Fruit fly (Drosophila melanogaster) whole organism, embryonic: ENCODE data around the gene CG14367.

Experiments
- ATbp ChIP-seq: fragments of 200-800 bp; sonication (Bioruptor generic); optimal IDR thresholded peaks from 2 replicates; lab custom pipeline; 2017; ENCODE audit warnings: missing biosample characterization, mild to moderate bottlenecking, missing genetic modification characterization, missing genetic modification reagents
- Abd-B ChIP-seq: fragments of 200-800 bp; sonication (Bioruptor generic); optimal IDR thresholded peaks from 2 replicates; lab custom pipeline; 2018; ENCODE audit warnings: missing biosample characterization, mild to moderate bottlenecking, missing genetic modification characterization, moderate library complexity
- Atf-2 ChIP-seq: fragments of 200-800 bp; sonication (Bioruptor generic); optimal IDR thresholded peaks from 2 replicates; lab custom pipeline; 2016; ENCODE audit warnings: missing biosample characterization, missing genetic modification characterization
- CG10654 ChIP-seq: fragments of 200-800 bp; sonication (Bioruptor generic); optimal IDR thresholded peaks from 2 replicates; lab custom pipeline; 2016; ENCODE audit warnings: missing biosample characterization, missing genetic modification characterization
- CG11456 ChIP-seq: fragments of 200-800 bp; sonication (Bioruptor generic); IDR thresholded peaks from 3 replicates; pipeline ENCODE4 v1.3.6; 2022; ENCODE audit warnings: missing biosample characterization, missing genetic modification characterization
- CG12104 ChIP-seq: fragments of 200-800 bp; sonication (Bioruptor generic); optimal IDR thresholded peaks from 3 replicates; lab custom pipeline; 2016; ENCODE audit warnings: missing biosample characterization, missing genetic modification characterization
- CG12155 ChIP-seq: fragments of 200-800 bp; sonication (Bioruptor generic); optimal IDR thresholded peaks from 3 replicates; lab custom pipeline; 2016; ENCODE audit warnings: missing biosample characterization, missing genetic modification characterization
- CG1233 ChIP-seq: fragments of 200-800 bp; sonication (Bioruptor generic); optimal IDR thresholded peaks from 4 replicates; lab custom pipeline; 2018; ENCODE audit warnings: missing biosample characterization, mild to moderate bottlenecking, missing genetic modification characterization
- CG13123 ChIP-seq: fragments of 200-800 bp; sonication (Bioruptor generic); optimal IDR thresholded peaks from 2 replicates; lab custom pipeline; 2016; ENCODE audit warnings: missing biosample characterization, missing genetic modification characterization
- CG13775 ChIP-seq: fragments of 200-800 bp; sonication (Bioruptor generic); optimal IDR thresholded peaks from 3 replicates; lab custom pipeline; 2017; ENCODE audit warnings: missing biosample characterization, mild to moderate bottlenecking, missing genetic modification characterization
- CG14860 ChIP-seq: fragments of 200-800 bp; sonication (Bioruptor generic); IDR thresholded peaks from 3 replicates; pipeline ENCODE4 v1.3.6; 2022; ENCODE audit warnings: missing biosample characterization, missing genetic modification characterization; ENCODE audit not compliant: partially characterized antibody
- CG15011 ChIP-seq: fragments of 200-800 bp; sonication (Bioruptor generic); optimal IDR thresholded peaks from 3 replicates; lab custom pipeline; 2018; ENCODE audit warnings: missing biosample characterization, mild to moderate bottlenecking, missing genetic modification characterization
- CG17612 ChIP-seq: fragments of 200-800 bp; sonication (Bioruptor generic); IDR thresholded peaks from 2 replicates; pipeline ENCODE4 v1.3.6; 2022; ENCODE audit warnings: missing biosample characterization, missing genetic modification characterization
- CG18011 ChIP-seq: fragments of 200-800 bp; sonication (Bioruptor generic); optimal IDR thresholded peaks from 2 replicates; lab custom pipeline; 2017; ENCODE audit warnings: missing biosample characterization, missing genetic modification characterization, mild to moderate bottlenecking, moderate library complexity, missing genotype
- CG1832 ChIP-seq: fragments of 200-800 bp; sonication (Bioruptor generic); optimal IDR thresholded peaks from 2 replicates; lab custom pipeline; 2017; ENCODE audit warnings: missing biosample characterization, mild to moderate bottlenecking, missing genetic modification characterization, inconsistent platforms
- CG2202 ChIP-seq: fragments of 200-800 bp; sonication (Bioruptor generic); optimal IDR thresholded peaks from 2 replicates; lab custom pipeline; 2018; ENCODE audit warnings: missing biosample characterization, mild to moderate bottlenecking, missing genetic modification characterization
- CG2712 ChIP-seq: fragments of 200-800 bp; optimal IDR thresholded peaks from 3 replicates; lab custom pipeline; 2019; ENCODE audit warnings: missing biosample characterization, mild to moderate bottlenecking, missing genetic modification characterization, moderate library complexity
- CG33213 ChIP-seq: fragments of 200-800 bp; sonication (Bioruptor generic); optimal IDR thresholded peaks from 3 replicates; lab custom pipeline; 2016; ENCODE audit warnings: missing biosample characterization, missing genetic modification characterization
- CG7745 ChIP-seq: fragments of 200-800 bp; sonication (Bioruptor generic); optimal IDR thresholded peaks from 2 replicates; lab custom pipeline; 2018; ENCODE audit warnings: missing biosample characterization, mild to moderate bottlenecking, missing genetic modification characterization, moderate library complexity
- CG7786 ChIP-seq: fragments of 200-800 bp; sonication (Bioruptor generic); optimal IDR thresholded peaks from 2 replicates; lab custom pipeline; 2016; ENCODE audit warnings: missing biosample characterization, missing genetic modification characterization
- CG8924 ChIP-seq: fragments of 200-800 bp; optimal IDR thresholded peaks from 3 replicates; lab custom pipeline; 2019; ENCODE audit warnings: missing biosample characterization, mild to moderate bottlenecking, missing genetic modification characterization, moderate library complexity
- Camta ChIP-seq: fragments of 200-800 bp; sonication (Bioruptor generic); optimal IDR thresholded peaks from 2 replicates; lab custom pipeline; 2016; ENCODE audit warnings: missing biosample characterization, missing genetic modification characterization
- Dbx ChIP-seq: fragments of 200-800 bp; sonication (Bioruptor generic); IDR thresholded peaks from 3 replicates; pipeline ENCODE4 v1.3.6; 2022; ENCODE audit warnings: missing biosample characterization, missing genetic modification characterization
- Dek ChIP-seq: fragments of 200-800 bp; sonication (Bioruptor generic); optimal IDR thresholded peaks from 3 replicates; lab custom pipeline; 2019; ENCODE audit warnings: missing biosample characterization, mild to moderate bottlenecking, missing genetic modification characterization, moderate library complexity
- Dip2 ChIP-seq: fragments of 200-800 bp; sonication (Bioruptor generic); IDR thresholded peaks from 2 replicates; pipeline ENCODE4 v1.3.6; 2022; ENCODE audit warnings: missing biosample characterization, missing genetic modification characterization
- Elba2 ChIP-seq: fragments of 200-800 bp; sonication (Bioruptor generic); optimal IDR thresholded peaks from 3 replicates; lab custom pipeline; 2016; ENCODE audit warnings: missing biosample characterization, missing genetic modification characterization
- Ets65A ChIP-seq: fragments of 200-800 bp; sonication (Bioruptor generic); peaks from one replicate; lab custom pipeline; 2016; ENCODE audit warnings: missing biosample characterization, missing genetic modification characterization
- H15 ChIP-seq: fragments of 200-800 bp; sonication (Bioruptor generic); IDR thresholded peaks from 3 replicates; pipeline ENCODE4 v1.3.6; 2022; ENCODE audit warnings: missing biosample characterization, missing genetic modification characterization
- Hmr ChIP-seq: fragments of 200-800 bp; sonication (Bioruptor generic); optimal IDR thresholded peaks from 3 replicates; lab custom pipeline; 2017; ENCODE audit warnings: mild to moderate bottlenecking, missing biosample characterization, missing genetic modification reagents, missing genetic modification characterization
- MBD-R2 ChIP-seq: fragments of 200-800 bp; sonication (Bioruptor generic); IDR thresholded peaks from 2 replicates; pipeline ENCODE4 v1.3.6; 2022; ENCODE audit warnings: missing biosample characterization, missing genetic modification characterization
- Meics ChIP-seq: fragments of 200-800 bp; sonication (Bioruptor generic); optimal IDR thresholded peaks from 2 replicates; lab custom pipeline; 2017; ENCODE audit warnings: missing biosample characterization, mild to moderate bottlenecking, missing genetic modification characterization
- Poxn ChIP-seq: fragments of 200-800 bp; sonication (Bioruptor generic); IDR thresholded peaks from 2 replicates; pipeline ENCODE4 v1.3.6; 2022; ENCODE audit warnings: missing biosample characterization, missing genetic modification characterization
- Scr ChIP-seq: fragments of 200-800 bp; sonication (Bioruptor generic); IDR thresholded peaks from 2 replicates; pipeline ENCODE4 v1.3.6; 2022; ENCODE audit warnings: missing biosample characterization, missing genetic modification characterization; ENCODE audit not compliant: partially characterized antibody
- YL-1 ChIP-seq: fragments of 200-800 bp; sonication (Bioruptor generic); optimal IDR thresholded peaks from 3 replicates; lab custom pipeline; 2017; ENCODE audit warnings: missing biosample characterization, mild to moderate bottlenecking, missing genetic modification characterization
- ab ChIP-seq: fragments of 200-800 bp; sonication (Bioruptor generic); optimal IDR thresholded peaks from 2 replicates; lab custom pipeline; 2016; ENCODE audit warnings: missing biosample characterization, missing genetic modification characterization
- bbx ChIP-seq: fragments of 200-800 bp; sonication (Bioruptor generic); IDR thresholded peaks from 2 replicates; pipeline ENCODE4 v1.3.6; 2022; ENCODE audit warnings: missing biosample characterization, missing genetic modification characterization; ENCODE audit not compliant: partially characterized antibody
- bsh ChIP-seq, 2 experiments: fragments of 200-800 bp; sonication (Bioruptor generic); optimal IDR thresholded peaks; 2 replicates each; lab custom pipeline; 2017 to 2018; ENCODE audit warnings: mild to moderate bottlenecking in 2 of 2, missing biosample characterization in 2 of 2, missing genetic modification characterization in 2 of 2, moderate library complexity in 1 of 2
- corto ChIP-seq: fragments of 200-800 bp; sonication (Bioruptor generic); optimal IDR thresholded peaks from 2 replicates; lab custom pipeline; 2016; ENCODE audit warnings: missing biosample characterization, mild to moderate bottlenecking, missing genetic modification characterization, moderate library complexity
- ewg ChIP-seq: fragments of 200-800 bp; sonication (Bioruptor generic); optimal IDR thresholded peaks from 3 replicates; lab custom pipeline; 2017; ENCODE audit warnings: mild to moderate bottlenecking, missing biosample characterization, missing genetic modification reagents, missing genetic modification characterization
- exex ChIP-seq: fragments of 200-800 bp; sonication (Bioruptor generic); optimal IDR thresholded peaks from 4 replicates; lab custom pipeline; 2018; ENCODE audit warnings: missing biosample characterization, mild to moderate bottlenecking, missing genetic modification characterization, moderate library complexity
- hb ChIP-seq: fragments of 200-800 bp; sonication (Bioruptor generic); IDR thresholded peaks from 3 replicates; pipeline ENCODE4 v1.3.6; 2022; ENCODE audit warnings: missing biosample characterization, missing genetic modification characterization; ENCODE audit not compliant: partially characterized antibody
- knrl ChIP-seq: fragments of 200-800 bp; sonication (Bioruptor generic); IDR thresholded peaks from 3 replicates; pipeline ENCODE4 v1.3.6; 2022; ENCODE audit warnings: missing biosample characterization, missing genetic modification characterization; ENCODE audit not compliant: partially characterized antibody
- luna ChIP-seq: fragments of 200-800 bp; sonication (Bioruptor generic); optimal IDR thresholded peaks from 2 replicates; lab custom pipeline; 2016; ENCODE audit warnings: missing biosample characterization, missing genetic modification characterization
- nmo ChIP-seq: fragments of 200-800 bp; sonication (Bioruptor generic); optimal IDR thresholded peaks from 2 replicates; lab custom pipeline; 2018; ENCODE audit warnings: missing biosample characterization, mild to moderate bottlenecking, missing genetic modification characterization, moderate library complexity
- sd ChIP-seq: fragments of 200-800 bp; sonication (Bioruptor generic); optimal IDR thresholded peaks from 3 replicates; lab custom pipeline; 2018; ENCODE audit warnings: missing biosample characterization, mild to moderate bottlenecking, missing genetic modification characterization, moderate library complexity
- slou ChIP-seq: fragments of 200-800 bp; sonication (Bioruptor generic); optimal IDR thresholded peaks from 3 replicates; lab custom pipeline; 2016; ENCODE audit warnings: missing biosample characterization, missing genetic modification characterization
- trem ChIP-seq: fragments of 200-800 bp; optimal IDR thresholded peaks from 3 replicates; lab custom pipeline; 2019; ENCODE audit warnings: missing biosample characterization, mild to moderate bottlenecking, missing genetic modification characterization, moderate library complexity
- wek ChIP-seq: fragments of 200-800 bp; sonication (Bioruptor generic); optimal IDR thresholded peaks from 3 replicates; lab custom pipeline; 2018; ENCODE audit warnings: missing biosample characterization, mild to moderate bottlenecking, missing genetic modification characterization, moderate library complexity

CG14367 gene

dm6 chr3R:13686371-13687211 is 7.3 kb upstream of the CG14367 start, which contains the start of gene omd (continued):
- TF ChIP-seq Dek (tag; lab: Kevin White, UChicago): peak; percentile 52
- no peak for TF ChIP-seq Abd-B (GFP tag; lab: Kevin White, UChicago)
- TF ChIP-seq knrl (GFP tag; lab: Robert Waterston, UW): no peak
- TF ChIP-seq CG17612 (GFP tag; lab: Robert Waterston, UW): peak; percentile 45; the same call in 1 of the 2 replicates
- peak; percentile 80 for TF ChIP-seq exex (tag; lab: Kevin White, UChicago)
- peak; percentile 56 for TF ChIP-seq YL-1
- TF ChIP-seq ATbp (GFP tag; lab: Kevin White, UChicago): peak; percentile 89
- TF ChIP-seq corto (GFP tag; lab: Kevin White, UChicago): no peak
- no peak for TF ChIP-seq CG7745 (tag; lab: Kevin White, UChicago)
- peak in 1 of 2 experiments; percentile 59 for TF ChIP-seq bsh (GFP tag; optimal IDR thresholded peaks at IDR 0.05; lab: Kevin White, UChicago)
- no peak for TF ChIP-seq luna (GFP tag; lab: Kevin White, UChicago)
- TF ChIP-seq CG12155 (GFP tag; lab: Kevin White, UChicago): peak; percentile 8
- TF ChIP-seq Meics: peak; percentile 66
- peak; percentile 5 for TF ChIP-seq CG10654 (GFP tag; lab: Kevin White, UChicago)
- no peak for TF ChIP-seq ab (GFP tag; lab: Kevin White, UChicago)
- peak; percentile 37; the same call in 1 of the 2 replicates for TF ChIP-seq MBD-R2 (GFP tag; lab: Robert Waterston, UW)
- TF ChIP-seq sd (tag; lab: Kevin White, UChicago): no peak
- TF ChIP-seq Poxn (GFP tag; lab: Robert Waterston, UW): peak; percentile 19; the same call in 1 of the 2 replicates
- peak; percentile 4 for TF ChIP-seq CG18011 (GFP tag; lab: Kevin White, UChicago)
- TF ChIP-seq CG12104 (GFP tag; lab: Kevin White, UChicago): peak; percentile 18
- TF ChIP-seq trem (tag; lab: Kevin White, UChicago): peak; percentile 11
- peak; percentile 80 for TF ChIP-seq wek (GFP tag; lab: Kevin White, UChicago)
- TF ChIP-seq Ets65A (GFP tag; lab: Kevin White, UChicago): no peak
- peak; percentile 47 for TF ChIP-seq CG7786 (GFP tag; lab: Kevin White, UChicago)
- peak; percentile 28 for TF ChIP-seq ewg (GFP tag; lab: Kevin White, UChicago)
- TF ChIP-seq CG14860: no peak
- TF ChIP-seq Dbx (GFP tag; lab: Robert Waterston, UW): 0 out of 3 replicates have a peak, but pooled peaks have one; percentile 46
- TF ChIP-seq CG13775: peak; percentile 56
- peak; percentile 68 for TF ChIP-seq Camta
- TF ChIP-seq CG2712 (tag; lab: Kevin White, UChicago): no peak
- no peak for TF ChIP-seq hb (GFP tag; lab: Robert Waterston, UW)
- peak; percentile 45 for TF ChIP-seq Atf-2 (GFP tag; lab: Kevin White, UChicago)
- TF ChIP-seq CG15011 (GFP tag; lab: Kevin White, UChicago): peak; percentile 70
- TF ChIP-seq CG1233 (GFP tag; lab: Kevin White, UChicago): peak; percentile 57
- TF ChIP-seq CG11456 (GFP tag; lab: Robert Waterston, UW): 0 out of 3 replicates have a peak, but pooled peaks have one; percentile 53
- TF ChIP-seq Hmr (GFP tag; lab: Kevin White, UChicago): peak; percentile 83
- TF ChIP-seq CG8924 (tag; lab: Kevin White, UChicago): peak; percentile 62
- TF ChIP-seq CG13123 (GFP tag; lab: Kevin White, UChicago): peak; percentile 33
- peak; percentile 55 for TF ChIP-seq CG33213 (GFP tag; lab: Kevin White, UChicago)
- no peak for TF ChIP-seq bbx (GFP tag; lab: Robert Waterston, UW)
- TF ChIP-seq Elba2 (GFP tag; lab: Kevin White, UChicago): no peak
- peak; percentile 38 for TF ChIP-seq slou (GFP tag; lab: Kevin White, UChicago)
- TF ChIP-seq CG2202 (tag; lab: Kevin White, UChicago): peak; percentile 69
- peak; percentile 8 for TF ChIP-seq nmo (GFP tag; lab: Kevin White, UChicago)
- 0 out of 3 replicates have a peak, but pooled peaks have one; percentile 23 for TF ChIP-seq H15
- TF ChIP-seq CG1832 (GFP tag; lab: Kevin White, UChicago): no peak
- TF ChIP-seq Dip2 (GFP tag; lab: Robert Waterston, UW): no peak
- no peak for TF ChIP-seq Scr
